Worm (Caenorhabditis elegans) whole organism, late embryonic: ENCODE measurements around the gene arrd-8.

ENCODE experiments used
- ahr-1 ChIP-seq: sonication (generic microtip); optimal IDR thresholded peaks from 2 replicates; lab custom pipeline; 2016; ENCODE audit warnings: missing genetic modification characterization, missing compliant biosample characterization
- ceh-22 ChIP-seq: sonication (generic microtip); optimal IDR thresholded peaks from 2 replicates; lab custom pipeline; 2017; ENCODE audit warnings: missing biosample characterization, missing genetic modification characterization
- nhr-232 ChIP-seq: sonication (generic microtip); optimal IDR thresholded peaks from 2 replicates; lab custom pipeline; 2016; ENCODE audit warnings: missing genetic modification characterization, missing compliant biosample characterization
- pha-4 ChIP-seq: fragments of 150-350 bp; optimal IDR thresholded peaks from 2 replicates; lab custom pipeline; 2018; ENCODE audit warnings: missing biosample characterization, missing genetic modification reagents, missing genetic modification characterization
- ref-2 ChIP-seq: sonication (generic microtip); optimal IDR thresholded peaks from 2 replicates; lab custom pipeline; 2016; ENCODE audit warnings: missing genetic modification characterization, missing compliant biosample characterization
- ttx-3 ChIP-seq: sonication (generic microtip); optimal IDR thresholded peaks from 2 replicates; lab custom pipeline; 2016; ENCODE audit warnings: missing genetic modification reagents, missing genetic modification characterization, missing compliant biosample characterization
- ztf-16 ChIP-seq: sonication (generic microtip); optimal IDR thresholded peaks from 2 replicates; lab custom pipeline; 2017; ENCODE audit warnings: missing genetic modification characterization, missing compliant biosample characterization

DNA sequence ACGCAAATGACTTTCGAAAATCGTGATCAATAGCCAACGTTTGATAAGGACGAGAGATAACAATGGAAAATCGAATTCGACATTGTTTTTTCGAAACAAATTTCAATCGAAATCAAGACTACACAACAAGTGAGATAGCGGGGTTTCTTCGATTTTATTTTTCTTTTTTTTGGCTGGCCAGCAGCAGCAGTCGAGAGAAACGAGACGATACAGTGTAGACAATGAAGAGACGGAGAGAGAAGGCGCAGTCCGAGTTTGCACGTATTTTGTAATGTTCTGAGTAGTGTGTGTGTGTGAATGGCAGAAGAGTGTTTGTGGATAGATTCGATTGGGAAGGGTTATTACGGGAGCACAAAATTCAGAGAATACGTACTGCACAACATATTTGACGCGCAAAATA, 24.7 kb upstream of the arrd-8 start:
- no peak for TF ChIP-seq ttx-3 (tag; lab: Kevin White, UChicago)
- no peak for TF ChIP-seq pha-4
- TF ChIP-seq ref-2 (tag; lab: Kevin White, UChicago) = no peak
- TF ChIP-seq ztf-16 (tag; lab: Kevin White, UChicago) = no peak
- no peak for TF ChIP-seq ahr-1 (tag; lab: Kevin White, UChicago)
- no peak for TF ChIP-seq ceh-22
- TF ChIP-seq nhr-232 (tag; lab: Kevin White, UChicago) = no peak
